Worm (Caenorhabditis elegans) whole organism, L1 larva: ENCODE measurements around the gene Y77E11A.8.

Experiments used
- C16A3.4 ChIP-seq: fragments of 150-350 bp; optimal IDR thresholded peaks from 2 replicates; lab custom pipeline; 2014; ENCODE audit warnings: missing biosample characterization, missing genetic modification characterization
- C34B4.2 ChIP-seq: sonication (generic microtip); optimal IDR thresholded peaks from 2 replicates; lab custom pipeline; 2017; ENCODE audit warnings: mild to moderate bottlenecking, missing genetic modification characterization, missing compliant biosample characterization
- F16B12.6 ChIP-seq: fragments of 150-350 bp; optimal IDR thresholded peaks from 2 replicates; lab custom pipeline; 2014; ENCODE audit warnings: missing biosample characterization, missing genetic modification characterization
- aha-1 ChIP-seq: fragments of 150-350 bp; optimal IDR thresholded peaks from 2 replicates; lab custom pipeline; 2014; ENCODE audit warnings: missing biosample characterization, missing genetic modification characterization
- alr-1 ChIP-seq: fragments of 200-800 bp; sonication (Bioruptor generic); optimal IDR thresholded peaks from 2 replicates; lab custom pipeline; 2018; ENCODE audit warnings: borderline replicate concordance, mild to moderate bottlenecking, missing genetic modification characterization, missing compliant biosample characterization
- aly-2 ChIP-seq: fragments of 150-350 bp; optimal IDR thresholded peaks from 2 replicates; lab custom pipeline; 2014; ENCODE audit warnings: missing biosample characterization, missing genetic modification characterization
- ama-1 ChIP-seq: fragments of 150-350 bp; optimal IDR thresholded peaks from 2 replicates; lab custom pipeline; 2014
- blmp-1 ChIP-seq: fragments of 150-350 bp; optimal IDR thresholded peaks from 2 replicates; lab custom pipeline; 2014; ENCODE audit warnings: missing biosample characterization, missing genetic modification characterization
- ceh-8 ChIP-seq: fragments of 200-800 bp; sonication (Bioruptor generic); optimal IDR thresholded peaks from 2 replicates; lab custom pipeline; 2018; ENCODE audit warnings: mild to moderate bottlenecking, missing genetic modification characterization, moderate library complexity, missing compliant biosample characterization
- ceh-90 ChIP-seq: sonication (generic microtip); optimal IDR thresholded peaks from 2 replicates; lab custom pipeline; 2016; ENCODE audit warnings: missing genetic modification characterization, missing compliant biosample characterization
- ces-1 ChIP-seq: fragments of 150-350 bp; optimal IDR thresholded peaks from 2 replicates; lab custom pipeline; 2014; ENCODE audit warnings: missing biosample characterization, missing genetic modification reagents, missing genetic modification characterization
- dpl-1 ChIP-seq, 3 experiments: fragments of 150-350 bp in 2 of 3; sonication (generic microtip) in 1 of 3; optimal IDR thresholded peaks; 2 replicates each; lab custom pipeline; 2014 to 2017; ENCODE audit warnings: missing biosample characterization in 3 of 3, missing genetic modification characterization in 3 of 3, missing genetic modification reagents in 3 of 3
- efl-1 ChIP-seq, 4 experiments: fragments of 150-350 bp; optimal IDR thresholded peaks in 3 of 4; peaks in 1 of 4; 1 replicate in 1 of 4; 2 replicates in 3 of 4; lab custom pipeline; 2014; ENCODE audit warnings: missing biosample characterization in 2 of 4, missing genetic modification characterization in 2 of 4, missing genetic modification reagents in 2 of 4
- efl-3 ChIP-seq: fragments of 200-800 bp; sonication (Bioruptor generic); optimal IDR thresholded peaks from 2 replicates; lab custom pipeline; 2018; ENCODE audit warnings: mild to moderate bottlenecking, missing genetic modification characterization, missing compliant biosample characterization
- egl-13 ChIP-seq: sonication (generic microtip); optimal IDR thresholded peaks from 2 replicates; lab custom pipeline; 2016; ENCODE audit warnings: missing genotype, missing genetic modification reagents, missing genetic modification characterization, missing compliant biosample characterization
- egl-27 ChIP-seq, 2 experiments: fragments of 150-350 bp in 1 of 2; sonication (generic microtip); optimal IDR thresholded peaks; 3 replicates each; lab custom pipeline; 2017 to 2018; ENCODE audit warnings: missing biosample characterization in 2 of 2, missing genetic modification characterization in 2 of 2, missing genetic modification reagents in 2 of 2
- elt-3 ChIP-seq, 6 experiments: fragments of 150-350 bp in 1 of 6; sonication (generic microtip); optimal IDR thresholded peaks; 2 replicates each; lab custom pipeline; 2017 to 2018; ENCODE audit warnings: missing biosample characterization in 6 of 6, missing genetic modification characterization in 6 of 6, inconsistent platforms in 1 of 6
- fkh-10 ChIP-seq: sonication (generic microtip); optimal IDR thresholded peaks from 2 replicates; lab custom pipeline; 2017; ENCODE audit warnings: missing biosample characterization, missing genetic modification reagents, missing genetic modification characterization
- fkh-8 ChIP-seq: sonication (generic microtip); optimal IDR thresholded peaks from 2 replicates; lab custom pipeline; 2016; ENCODE audit warnings: mild to moderate bottlenecking, missing genetic modification characterization, missing compliant biosample characterization
- fos-1 ChIP-seq: fragments of 150-350 bp; optimal IDR thresholded peaks from 2 replicates; lab custom pipeline; 2014; ENCODE audit warnings: missing biosample characterization, missing genetic modification characterization
- hlh-17 ChIP-seq: fragments of 200-800 bp; sonication (Bioruptor generic); optimal IDR thresholded peaks from 2 replicates; lab custom pipeline; 2018; ENCODE audit warnings: missing genetic modification characterization, mild to moderate bottlenecking, missing compliant biosample characterization, moderate library complexity, borderline replicate concordance
- irx-1 ChIP-seq: sonication (generic microtip); optimal IDR thresholded peaks from 2 replicates; lab custom pipeline; 2016; ENCODE audit warnings: missing genetic modification characterization, missing compliant biosample characterization
- isw-1 ChIP-seq: fragments of 200-800 bp; sonication (Bioruptor generic); IDR thresholded peaks from 2 replicates; pipeline ENCODE4 v1.3.6; 2022; ENCODE audit warnings: missing genetic modification characterization, missing compliant biosample characterization
- jun-1 ChIP-seq: fragments of 150-350 bp; optimal IDR thresholded peaks from 2 replicates; lab custom pipeline; 2014; ENCODE audit warnings: missing biosample characterization, missing genetic modification reagents, missing genetic modification characterization
- lin-14 ChIP-seq: fragments of 200-800 bp; sonication (Bioruptor generic); optimal IDR thresholded peaks from 2 replicates; lab custom pipeline; 2018; ENCODE audit warnings: mild to moderate bottlenecking, missing genetic modification characterization, moderate library complexity, missing compliant biosample characterization
- lin-35 ChIP-seq, 2 experiments: fragments of 150-350 bp; optimal IDR thresholded peaks; 2 replicates each; lab custom pipeline; 2014; ENCODE audit warnings: missing biosample characterization in 2 of 2, missing genetic modification characterization in 2 of 2, missing genetic modification reagents in 2 of 2
- mdl-1 ChIP-seq, 2 experiments: fragments of 150-350 bp; optimal IDR thresholded peaks; 2 replicates each; lab custom pipeline; 2014 to 2017; ENCODE audit warnings: missing biosample characterization in 2 of 2, missing genetic modification characterization in 2 of 2, inconsistent platforms in 1 of 2
- mef-2 ChIP-seq: fragments of 150-350 bp; optimal IDR thresholded peaks from 2 replicates; lab custom pipeline; 2014; ENCODE audit warnings: missing biosample characterization, missing genetic modification characterization
- mep-1 ChIP-seq: fragments of 150-350 bp; optimal IDR thresholded peaks from 2 replicates; lab custom pipeline; 2014; ENCODE audit warnings: missing biosample characterization, missing genetic modification characterization
- nhr-20 ChIP-seq: sonication (generic microtip); optimal IDR thresholded peaks from 2 replicates; lab custom pipeline; 2016; ENCODE audit warnings: mild to moderate bottlenecking, missing genetic modification characterization, missing compliant biosample characterization
- nhr-237 ChIP-seq: fragments of 150-350 bp; optimal IDR thresholded peaks from 2 replicates; lab custom pipeline; 2014; ENCODE audit warnings: missing biosample characterization, missing genetic modification characterization
- nhr-47 ChIP-seq: sonication (generic microtip); optimal IDR thresholded peaks from 2 replicates; lab custom pipeline; 2016; ENCODE audit warnings: mild to moderate bottlenecking, missing genetic modification characterization, moderate library complexity, missing compliant biosample characterization
- nhr-77 ChIP-seq: fragments of 150-350 bp; optimal IDR thresholded peaks from 2 replicates; lab custom pipeline; 2014; ENCODE audit warnings: missing biosample characterization, missing genetic modification characterization
- nhr-85 ChIP-seq: sonication (generic microtip); peaks from one replicate; lab custom pipeline; 2016; ENCODE audit warnings: missing genetic modification characterization, inconsistent platforms, missing compliant biosample characterization
- nhr-90 ChIP-seq: sonication (generic microtip); optimal IDR thresholded peaks from 2 replicates; lab custom pipeline; 2016; ENCODE audit warnings: mild to moderate bottlenecking, missing genetic modification characterization, missing compliant biosample characterization; ENCODE audit not compliant: poor library complexity
- pqm-1 ChIP-seq: sonication (generic microtip); optimal IDR thresholded peaks from 3 replicates; lab custom pipeline; 2017; ENCODE audit warnings: missing biosample characterization, missing genetic modification characterization
- rnt-1 ChIP-seq: sonication (generic microtip); optimal IDR thresholded peaks from 2 replicates; lab custom pipeline; 2016; ENCODE audit warnings: mild to moderate bottlenecking, missing genetic modification characterization, moderate library complexity, missing compliant biosample characterization
- snpc-4 ChIP-seq: fragments of 150-350 bp; optimal IDR thresholded peaks from 2 replicates; lab custom pipeline; 2014; ENCODE audit warnings: missing biosample characterization, missing genetic modification characterization
- sox-4 ChIP-seq: sonication (generic microtip); optimal IDR thresholded peaks from 2 replicates; lab custom pipeline; 2016; ENCODE audit warnings: missing genetic modification characterization, missing compliant biosample characterization
- sptf-1 ChIP-seq: fragments of 150-350 bp; optimal IDR thresholded peaks from 2 replicates; lab custom pipeline; 2014; ENCODE audit warnings: missing biosample characterization, missing genetic modification characterization
- tlp-1 ChIP-seq: fragments of 150-350 bp; optimal IDR thresholded peaks from 2 replicates; lab custom pipeline; 2014; ENCODE audit warnings: missing biosample characterization, missing genetic modification characterization
- unc-30 ChIP-seq: sonication (generic microtip); optimal IDR thresholded peaks from 2 replicates; lab custom pipeline; 2017; ENCODE audit warnings: missing biosample characterization, missing genetic modification characterization
- ztf-4 ChIP-seq: fragments of 150-350 bp; optimal IDR thresholded peaks from 2 replicates; lab custom pipeline; 2014; ENCODE audit warnings: missing biosample characterization, missing genetic modification characterization

Gene Y77E11A.8

DNA sequence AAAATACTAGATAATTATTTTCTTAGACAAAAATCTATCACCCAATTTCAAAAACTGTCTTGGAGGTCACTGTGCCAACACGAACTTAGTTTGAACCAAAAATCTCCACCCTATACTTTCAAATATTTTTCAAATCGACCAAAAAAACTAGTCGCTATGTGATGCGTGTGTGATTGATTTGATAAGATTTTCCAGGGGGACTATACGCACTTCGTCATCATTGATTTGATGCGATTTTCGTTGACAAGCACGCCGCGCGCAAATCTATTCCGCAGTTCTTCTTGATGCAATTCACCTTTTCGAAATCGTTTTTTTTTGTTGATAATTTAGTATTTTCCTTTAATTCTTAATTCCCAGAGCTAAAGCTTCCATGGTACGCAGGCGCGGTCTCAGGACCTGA is 28.6 kb upstream of the Y77E11A.8 start:
- TF ChIP-seq ztf-4 (tag; lab: Kevin White, UChicago) (no peak), nhr-20 (tag; lab: Kevin White, UChicago) (peak; percentile 20), hlh-17 (no peak), elt-3 (tag; optimal IDR thresholded peaks at IDR 0.05; lab: Kevin White, UChicago) (peak in 4 of 6 experiments; percentile 30 to 71 (median 43)), snpc-4 (tag; lab: Kevin White, UChicago) (no peak), lin-35 (GFP tag; optimal IDR thresholded peaks at IDR 0.05; lab: Kevin White, UChicago) (peak in 1 of 2 experiments; percentile 21), isw-1 (GFP tag; lab: Robert Waterston, UW) (no peak), jun-1 (tag; lab: Kevin White, UChicago) (no peak), mdl-1 (tag; optimal IDR thresholded peaks at IDR 0.05; lab: Kevin White, UChicago) (peak in 1 of 2 experiments; percentile 31), nhr-85 (tag; lab: Kevin White, UChicago) (peak; percentile 69), lin-14 (GFP tag; lab: Kevin White, UChicago) (peak; percentile 27), blmp-1 (tag; lab: Kevin White, UChicago) (peak; percentile 51), fkh-10 (no peak)

ce11 chrIV:1452480-1452879 is 27.6 kb upstream of the Y77E11A.8 start:
- no peak for TF ChIP-seq nhr-47 (tag; lab: Kevin White, UChicago)
- no peak for TF ChIP-seq mep-1 (tag; lab: Kevin White, UChicago)
- no peak for TF ChIP-seq jun-1 (tag; lab: Kevin White, UChicago)
- TF ChIP-seq mef-2 (tag; lab: Kevin White, UChicago) = no peak
- no peak for TF ChIP-seq egl-13 (tag; lab: Kevin White, UChicago)
- no peak for TF ChIP-seq efl-3 (GFP tag; lab: Kevin White, UChicago)
- TF ChIP-seq C16A3.4 (tag; lab: Kevin White, UChicago) = no peak
- TF ChIP-seq fos-1 = no peak
- TF ChIP-seq tlp-1 (tag; lab: Kevin White, UChicago) = no peak
- no peak for TF ChIP-seq egl-27 (tag; optimal IDR thresholded peaks at IDR 0.05; lab: Kevin White, UChicago)
- no peak for TF ChIP-seq ces-1 (GFP tag; lab: Kevin White, UChicago)
- TF ChIP-seq dpl-1 (GFP tag; optimal IDR thresholded peaks at IDR 0.05; lab: Kevin White, UChicago) = no peak
- no peak for TF ChIP-seq sox-4
- peak; percentile 32 for TF ChIP-seq blmp-1 (tag; lab: Kevin White, UChicago)
- no peak for TF ChIP-seq nhr-237
- TF ChIP-seq rnt-1 = no peak
- TF ChIP-seq sptf-1 (tag; lab: Kevin White, UChicago) = no peak
- no peak for TF ChIP-seq efl-1 (optimal IDR thresholded peaks at IDR 0.05; lab: Kevin White, UChicago)
- TF ChIP-seq efl-1 (GFP tag; optimal IDR thresholded peaks at IDR 0.05 in 1 of 2; lab: Kevin White, UChicago) = peak in 1 of 2 experiments; percentile 91
- no peak for TF ChIP-seq hlh-17
- no peak for TF ChIP-seq C34B4.2 (tag; lab: Kevin White, UChicago)
- no peak for TF ChIP-seq F16B12.6 (tag; lab: Kevin White, UChicago)
- TF ChIP-seq alr-1 (tag; lab: Kevin White, UChicago) = no peak
- no peak for TF ChIP-seq unc-30 (tag; lab: Kevin White, UChicago)
- peak in 1 of 6 experiments; percentile 22 for TF ChIP-seq elt-3 (tag; optimal IDR thresholded peaks at IDR 0.05; lab: Kevin White, UChicago)
- TF ChIP-seq aly-2 = no peak
- TF ChIP-seq mdl-1 (tag; optimal IDR thresholded peaks at IDR 0.05; lab: Kevin White, UChicago) = no peak
- no peak for TF ChIP-seq ceh-90 (tag; lab: Kevin White, UChicago)
- peak; percentile 57 for TF ChIP-seq nhr-85 (tag; lab: Kevin White, UChicago)
- TF ChIP-seq nhr-90 = no peak
- no peak for TF ChIP-seq pqm-1 (tag; lab: Kevin White, UChicago)
- no peak for TF ChIP-seq aha-1 (tag; lab: Kevin White, UChicago)
- TF ChIP-seq lin-14 (GFP tag; lab: Kevin White, UChicago) = peak; percentile 30
- TF ChIP-seq ceh-8 (GFP tag; lab: Kevin White, UChicago) = no peak
- no peak for TF ChIP-seq irx-1 (tag; lab: Kevin White, UChicago)
- TF ChIP-seq fkh-8 (tag; lab: Kevin White, UChicago) = no peak
- no peak for TF ChIP-seq ama-1 (lab: Kevin White, UChicago)
- no peak for TF ChIP-seq nhr-77 (tag; lab: Kevin White, UChicago)
